Worm (Caenorhabditis elegans): ENCODE data around the gene pvf-1.

Gene pvf-1

ce11 chrIII:1777969-1778368, 46.1 kb downstream of the pvf-1 start, which contains the start of gene Y39A3CL.4:
Gene Y39A3CL.4, minus strand, starts transcription at chrIII:1778069.
- TF ChIP-seq lin-39 (tag; optimal IDR thresholded peaks at IDR 0.05) (no peak), eor-1 (tag; optimal IDR thresholded peaks at IDR 0.05) (no peak), pqm-1 (tag; optimal IDR thresholded peaks at IDR 0.05) (no peak), R02D3.7 (tag; optimal IDR thresholded peaks at IDR 0.05) (no peak), lin-15B (tag; optimal IDR thresholded peaks at IDR 0.05) (no peak), elt-3 (tag; optimal IDR thresholded peaks at IDR 0.05) (no peak), ztf-11 (tag; optimal IDR thresholded peaks at IDR 0.05) (no peak), nhr-76 (tag; optimal IDR thresholded peaks at IDR 0.05) (no peak), ztf-4 (tag; optimal IDR thresholded peaks at IDR 0.05) (no peak), nhr-237 (tag; optimal IDR thresholded peaks at IDR 0.05) (no peak), egl-5 (tag; optimal IDR thresholded peaks at IDR 0.05) (no peak), skn-1 (tag; optimal IDR thresholded peaks at IDR 0.05) (no peak), elt-1 (tag; optimal IDR thresholded peaks at IDR 0.05) (no peak), aly-2 (tag; optimal IDR thresholded peaks at IDR 0.05) (no peak), pha-4 (tag; optimal IDR thresholded peaks at IDR 0.05) (no peak), nhr-12 (tag; optimal IDR thresholded peaks at IDR 0.05) (no peak), nhr-25 (tag; optimal IDR thresholded peaks at IDR 0.05) (no peak), egl-27 (tag; optimal IDR thresholded peaks at IDR 0.05) (no peak), ZK546.5 (tag; optimal IDR thresholded peaks at IDR 0.05) (no peak), lsy-12 (tag; optimal IDR thresholded peaks at IDR 0.05) (no peak)

DNA sequence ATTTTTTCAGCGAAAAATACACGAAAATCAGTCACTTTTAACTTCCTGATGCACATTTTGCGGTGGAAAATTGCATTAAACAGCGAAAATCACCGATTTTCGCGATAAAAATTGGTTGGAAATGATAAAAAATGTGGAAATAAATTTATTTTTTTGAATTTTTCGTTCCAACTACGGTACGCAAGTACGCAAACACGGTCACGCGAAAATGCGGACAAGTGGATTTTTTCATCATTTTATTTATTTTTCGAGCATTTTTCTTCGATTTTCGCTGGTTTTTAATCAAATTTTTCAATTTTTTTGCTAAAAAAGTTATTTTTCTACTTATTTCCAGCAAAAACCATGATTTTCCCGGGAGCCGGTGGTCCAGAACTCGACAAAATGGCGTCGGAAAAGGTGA, 46.6 kb downstream of the pvf-1 start, which contains the start of gene Y39A3CL.3:
TSS of gene Y39A3CL.3 (plus strand) at position 335 of the 400 bp plus-strand sequence.
- TF ChIP-seq nfya-1 (tag; optimal IDR thresholded peaks at IDR 0.05; ENCODE audit: insufficient read depth) (peak; percentile 55), nhr-76 (tag; optimal IDR thresholded peaks at IDR 0.05) (no peak), jun-1 (tag; optimal IDR thresholded peaks at IDR 0.05) (no peak), ceh-82 (tag; optimal IDR thresholded peaks at IDR 0.05) (no peak), ceh-9 (tag; optimal IDR thresholded peaks at IDR 0.05) (no peak), pqm-1 (tag; optimal IDR thresholded peaks at IDR 0.05) (no peak), ZK546.5 (tag; optimal IDR thresholded peaks at IDR 0.05) (no peak), nhr-23 (tag; optimal IDR thresholded peaks at IDR 0.05) (peak; percentile 2), ztf-11 (tag; optimal IDR thresholded peaks at IDR 0.05) (no peak), nhr-67 (tag; optimal IDR thresholded peaks at IDR 0.05) (no peak), zag-1 (tag; optimal IDR thresholded peaks at IDR 0.05) (no peak), nhr-12 (tag; optimal IDR thresholded peaks at IDR 0.05) (no peak), elt-3 (tag; optimal IDR thresholded peaks at IDR 0.05) (no peak), lin-39 (tag; optimal IDR thresholded peaks at IDR 0.05) (no peak), pha-4 (tag; optimal IDR thresholded peaks at IDR 0.05) (peak; percentile 34), fos-1 (tag; optimal IDR thresholded peaks at IDR 0.05) (no peak), lsy-12 (tag; optimal IDR thresholded peaks at IDR 0.05) (no peak), R02D3.7 (tag; optimal IDR thresholded peaks at IDR 0.05) (no peak), elt-1 (tag; optimal IDR thresholded peaks at IDR 0.05) (no peak), mdl-1 (tag; optimal IDR thresholded peaks at IDR 0.05) (no peak), unc-62 (GFP tag; optimal IDR thresholded peaks at IDR 0.05) (no peak), snpc-4 (tag; optimal IDR thresholded peaks at IDR 0.05) (no peak), lin-15B (tag; optimal IDR thresholded peaks at IDR 0.05) (peak; percentile 12), nhr-43 (tag; optimal IDR thresholded peaks at IDR 0.05; ENCODE audit: poor library complexity, severe bottlenecking) (no peak), nhr-25 (tag; optimal IDR thresholded peaks at IDR 0.05) (no peak), fkh-2 (tag; optimal IDR thresholded peaks at IDR 0.05) (no peak), hmg-11 (tag; optimal IDR thresholded peaks at IDR 0.05) (no peak)

Data from whole organism, L3 larva.